Worm (Caenorhabditis elegans) whole organism, L4 larva: Measurements from ENCODE around the gene F25B3.5.

Source experiments
- F37D6.2 ChIP-seq: sonication (generic microtip); optimal IDR thresholded peaks from 2 replicates; lab custom pipeline; 2016; ENCODE audit warnings: mild to moderate bottlenecking, missing genetic modification characterization, missing compliant biosample characterization
- ama-1 ChIP-seq: fragments of 150-350 bp; optimal IDR thresholded peaks from 2 replicates; lab custom pipeline; 2014; ENCODE audit warnings: inconsistent platforms, mixed read lengths
- ceh-82 ChIP-seq: sonication (generic microtip); optimal IDR thresholded peaks from 2 replicates; lab custom pipeline; 2017; ENCODE audit warnings: missing biosample characterization, missing genetic modification characterization
- dpl-1 ChIP-seq: fragments of 150-350 bp; optimal IDR thresholded peaks from 2 replicates; lab custom pipeline; 2014; ENCODE audit warnings: missing biosample characterization, missing genetic modification reagents, missing genetic modification characterization
- hlh-11 ChIP-seq: fragments of 200-800 bp; sonication (Bioruptor generic); optimal IDR thresholded peaks from 2 replicates; lab custom pipeline; 2018; ENCODE audit warnings: mild to moderate bottlenecking, missing genetic modification characterization, missing compliant biosample characterization
- lin-15B ChIP-seq: fragments of 150-350 bp; sonication (generic microtip); optimal IDR thresholded peaks from 3 replicates; lab custom pipeline; 2014; ENCODE audit warnings: missing biosample characterization, missing genetic modification characterization
- lin-38 ChIP-seq: fragments of 200-800 bp; sonication (Bioruptor generic); IDR thresholded peaks from 2 replicates; pipeline ENCODE4 v1.3.6; 2022; ENCODE audit warnings: missing genetic modification reagents, missing genetic modification characterization, missing compliant biosample characterization
- lir-3 ChIP-seq: sonication (generic microtip); optimal IDR thresholded peaks from 2 replicates; lab custom pipeline; 2016; ENCODE audit warnings: mild to moderate bottlenecking, missing genetic modification characterization, missing compliant biosample characterization
- nhr-41 ChIP-seq: fragments of 200-800 bp; sonication (Bioruptor generic); IDR thresholded peaks from 2 replicates; pipeline ENCODE4 v1.3.6; 2022; ENCODE audit warnings: missing genetic modification reagents, missing genetic modification characterization, missing compliant biosample characterization
- pqm-1 ChIP-seq: sonication (generic microtip); optimal IDR thresholded peaks from 2 replicates; lab custom pipeline; 2017; ENCODE audit warnings: missing biosample characterization, missing genetic modification characterization
- skn-1 ChIP-seq: fragments of 150-350 bp; optimal IDR thresholded peaks from 2 replicates; lab custom pipeline; 2014; ENCODE audit warnings: missing biosample characterization, missing genetic modification characterization

- TF ChIP-seq ceh-82 (tag; lab: Kevin White, UChicago) (no peak), hlh-11 (tag; lab: Kevin White, UChicago) (no peak), lin-38 (no peak), lir-3 (tag; lab: Kevin White, UChicago) (no peak), F37D6.2 (no peak), nhr-41 (GFP tag; lab: Robert Waterston, UW) (no peak), skn-1 (no peak), dpl-1 (no peak), ama-1 (lab: Kevin White, UChicago) (no peak), pqm-1 (tag; lab: Kevin White, UChicago) (no peak), lin-15B (no peak)
These were observed 46.6 kb upstream of the F25B3.5 start for ce11 chrV:9616687-9617086.
